Fruit fly (Drosophila melanogaster): Measurements from ENCODE around the gene CG9098.

The CG9098 gene

dm6 chr2L:5998383-5998782 is 13.8 kb downstream of the CG9098 start:
- TF ChIP-seq CG11617 (GFP tag; optimal IDR thresholded peaks at IDR 0.05) = no peak
- no peak for TF ChIP-seq bab1 (GFP tag; optimal IDR thresholded peaks at IDR 0.05)
- TF ChIP-seq tj (GFP tag; optimal IDR thresholded peaks at IDR 0.05) = no peak
- no peak for TF ChIP-seq cic (GFP tag; optimal IDR thresholded peaks at IDR 0.05)

dm6 chr2L:5997609-5998229 is 14.4 kb downstream of the CG9098 start:
- TF ChIP-seq CG33017 (tag; optimal IDR thresholded peaks at IDR 0.05) = no peak
- no peak for TF ChIP-seq tj (GFP tag; optimal IDR thresholded peaks at IDR 0.05)
- TF ChIP-seq CG11617 (GFP tag; optimal IDR thresholded peaks at IDR 0.05) = no peak
- TF ChIP-seq Mnt (GFP tag; optimal IDR thresholded peaks at IDR 0.05) = no peak
- no peak for TF ChIP-seq Clk (GFP tag; optimal IDR thresholded peaks at IDR 0.05)
- TF ChIP-seq CG14711 (tag; optimal IDR thresholded peaks at IDR 0.05) = no peak
- no peak for TF ChIP-seq CG12768 (GFP tag; optimal IDR thresholded peaks at IDR 0.05)
- TF ChIP-seq ovo (GFP tag; optimal IDR thresholded peaks at IDR 0.05) = no peak
- no peak for TF ChIP-seq cnc (optimal IDR thresholded peaks at IDR 0.05)
- TF ChIP-seq Crg-1 (GFP tag; optimal IDR thresholded peaks at IDR 0.05) = no peak
- TF ChIP-seq cic (GFP tag; optimal IDR thresholded peaks at IDR 0.05) = no peak
- TF ChIP-seq CG5204 (GFP tag; optimal IDR thresholded peaks at IDR 0.05) = no peak
- no peak for TF ChIP-seq bab1 (GFP tag; optimal IDR thresholded peaks at IDR 0.05)
- no peak for TF ChIP-seq kay (GFP tag; ENCODE audit: borderline replicate concordance)
- TF ChIP-seq toe (GFP tag; optimal IDR thresholded peaks at IDR 0.05) = no peak
- no peak for TF ChIP-seq pad (GFP tag; optimal IDR thresholded peaks at IDR 0.05)
- no peak for TF ChIP-seq Hr96 (GFP tag; optimal IDR thresholded peaks at IDR 0.05)
- TF ChIP-seq CG1620 (GFP tag; optimal IDR thresholded peaks at IDR 0.05) = no peak

dm6 chr2L:5990447-5990846 is 21.7 kb downstream of the CG9098 start:
- peak; percentile 35 for TF ChIP-seq cic (GFP tag; optimal IDR thresholded peaks at IDR 0.05)
- TF ChIP-seq CG14711 (tag; optimal IDR thresholded peaks at IDR 0.05) = no peak

dm6 chr2L:5988115-5989092 is 23.7 kb downstream of the CG9098 start:
- no peak for TF ChIP-seq kay (GFP tag; ENCODE audit: borderline replicate concordance)
- TF ChIP-seq Crg-1 (GFP tag; optimal IDR thresholded peaks at IDR 0.05) = no peak
- TF ChIP-seq cnc (optimal IDR thresholded peaks at IDR 0.05) = no peak
- no peak for TF ChIP-seq pad (GFP tag; optimal IDR thresholded peaks at IDR 0.05)
- TF ChIP-seq Mnt (GFP tag; optimal IDR thresholded peaks at IDR 0.05) = no peak
- TF ChIP-seq Hr96 (GFP tag; optimal IDR thresholded peaks at IDR 0.05) = no peak
- no peak for TF ChIP-seq CG5204 (GFP tag; optimal IDR thresholded peaks at IDR 0.05)
- TF ChIP-seq CG12768 (GFP tag; optimal IDR thresholded peaks at IDR 0.05) = no peak
- TF ChIP-seq toe (GFP tag; optimal IDR thresholded peaks at IDR 0.05) = no peak
- no peak for TF ChIP-seq CG7101 (tag; optimal IDR thresholded peaks at IDR 0.05)
- TF ChIP-seq CG7045 (GFP tag; optimal IDR thresholded peaks at IDR 0.05) = no peak
- TF ChIP-seq ovo (GFP tag; optimal IDR thresholded peaks at IDR 0.05) = no peak
- no peak for TF ChIP-seq Clk (GFP tag; optimal IDR thresholded peaks at IDR 0.05)
- TF ChIP-seq bab1 (GFP tag; optimal IDR thresholded peaks at IDR 0.05) = no peak
- TF ChIP-seq CG14711 (tag; optimal IDR thresholded peaks at IDR 0.05) = no peak
- TF ChIP-seq cic (GFP tag; optimal IDR thresholded peaks at IDR 0.05) = no peak
- TF ChIP-seq tj (GFP tag; optimal IDR thresholded peaks at IDR 0.05) = no peak

- TF ChIP-seq CG7101 (tag; optimal IDR thresholded peaks at IDR 0.05) (no peak), cic (GFP tag; optimal IDR thresholded peaks at IDR 0.05) (peak; percentile 86), Clk (GFP tag; optimal IDR thresholded peaks at IDR 0.05) (no peak), bab1 (GFP tag; optimal IDR thresholded peaks at IDR 0.05) (peak; percentile 25), CG11617 (GFP tag; optimal IDR thresholded peaks at IDR 0.05) (no peak), CG12768 (GFP tag; optimal IDR thresholded peaks at IDR 0.05) (peak; percentile 18)
Observed at dm6 chr2L:5986940-5987339, 25.2 kb downstream of the CG9098 start.

- TF ChIP-seq cnc (optimal IDR thresholded peaks at IDR 0.05) (no peak), ovo (GFP tag; optimal IDR thresholded peaks at IDR 0.05) (no peak), cic (GFP tag; optimal IDR thresholded peaks at IDR 0.05) (peak; percentile 17), CG12768 (GFP tag; optimal IDR thresholded peaks at IDR 0.05) (peak; percentile 3), CG5204 (GFP tag; optimal IDR thresholded peaks at IDR 0.05) (no peak), Hr96 (GFP tag; optimal IDR thresholded peaks at IDR 0.05) (peak; percentile 36), CG7101 (tag; optimal IDR thresholded peaks at IDR 0.05) (peak; percentile 50), kay (GFP tag; ENCODE audit: borderline replicate concordance) (no peak), Crg-1 (GFP tag; optimal IDR thresholded peaks at IDR 0.05) (no peak), tj (GFP tag; optimal IDR thresholded peaks at IDR 0.05) (peak; percentile 20), bab1 (GFP tag; optimal IDR thresholded peaks at IDR 0.05) (peak; percentile 61), Mnt (GFP tag; optimal IDR thresholded peaks at IDR 0.05) (peak; percentile 45), toe (GFP tag; optimal IDR thresholded peaks at IDR 0.05) (no peak), Clk (GFP tag; optimal IDR thresholded peaks at IDR 0.05) (peak; percentile 35), CG11617 (GFP tag; optimal IDR thresholded peaks at IDR 0.05) (peak; percentile 26), CG7045 (GFP tag; optimal IDR thresholded peaks at IDR 0.05) (no peak), pad (GFP tag; optimal IDR thresholded peaks at IDR 0.05) (no peak), CG1620 (GFP tag; optimal IDR thresholded peaks at IDR 0.05) (peak; percentile 57), CG33017 (tag; optimal IDR thresholded peaks at IDR 0.05) (no peak), CG14711 (tag; optimal IDR thresholded peaks at IDR 0.05) (peak; percentile 24)
Observed at dm6 chr2L:5986094-5986493, 26.0 kb downstream of the CG9098 start, which contains the start of gene ifc. ifc (plus strand) TSS chr2L:5986348.

All from whole organism, adult.